Fruit fly (Drosophila melanogaster) whole organism, embryonic: ENCODE data around the gene RPA3.

ENCODE experiments used
- B-H1 ChIP-seq: fragments of 200-800 bp; sonication (Bioruptor generic); IDR thresholded peaks from 3 replicates; pipeline ENCODE4 v1.3.6; 2022; ENCODE audit warnings: missing biosample characterization, missing genetic modification characterization
- C15 ChIP-seq: fragments of 200-800 bp; sonication (Bioruptor generic); IDR thresholded peaks from 3 replicates; pipeline ENCODE4 v1.3.6; 2022; ENCODE audit warnings: missing biosample characterization, missing genetic modification characterization
- CG1024 ChIP-seq: fragments of 200-800 bp; sonication (Bioruptor generic); IDR thresholded peaks from 2 replicates; pipeline ENCODE4 v1.3.6; 2022; ENCODE audit warnings: missing biosample characterization, missing genetic modification characterization
- CG10462 ChIP-seq: fragments of 200-800 bp; sonication (Bioruptor generic); optimal IDR thresholded peaks from 2 replicates; lab custom pipeline; 2016; ENCODE audit warnings: missing biosample characterization, missing genetic modification characterization
- CG13775 ChIP-seq: fragments of 200-800 bp; sonication (Bioruptor generic); optimal IDR thresholded peaks from 3 replicates; lab custom pipeline; 2017; ENCODE audit warnings: missing biosample characterization, mild to moderate bottlenecking, missing genetic modification characterization
- CG1647 ChIP-seq: fragments of 200-800 bp; sonication (Bioruptor generic); optimal IDR thresholded peaks from 3 replicates; lab custom pipeline; 2016; ENCODE audit warnings: missing biosample characterization, missing genetic modification characterization
- CG16815 ChIP-seq: fragments of 200-800 bp; sonication (Bioruptor generic); optimal IDR thresholded peaks from 3 replicates; lab custom pipeline; 2017; ENCODE audit warnings: missing biosample characterization, mild to moderate bottlenecking, missing genetic modification characterization
- CG2202 ChIP-seq: fragments of 200-800 bp; sonication (Bioruptor generic); optimal IDR thresholded peaks from 2 replicates; lab custom pipeline; 2018; ENCODE audit warnings: missing biosample characterization, mild to moderate bottlenecking, missing genetic modification characterization
- CG2712 ChIP-seq: fragments of 200-800 bp; optimal IDR thresholded peaks from 3 replicates; lab custom pipeline; 2019; ENCODE audit warnings: missing biosample characterization, mild to moderate bottlenecking, missing genetic modification characterization, moderate library complexity
- CG30403 ChIP-seq: fragments of 200-800 bp; sonication (Bioruptor generic); optimal IDR thresholded peaks from 3 replicates; lab custom pipeline; 2016; ENCODE audit warnings: missing biosample characterization, missing genetic modification characterization
- CG31365 ChIP-seq: fragments of 200-800 bp; sonication (Bioruptor generic); optimal IDR thresholded peaks from 2 replicates; lab custom pipeline; 2018; ENCODE audit warnings: missing biosample characterization, mild to moderate bottlenecking, missing genetic modification characterization
- CG6765 ChIP-seq: fragments of 200-800 bp; sonication (Bioruptor generic); optimal IDR thresholded peaks from 3 replicates; lab custom pipeline; 2017; ENCODE audit warnings: missing biosample characterization, mild to moderate bottlenecking, missing genetic modification characterization
- CG7271 ChIP-seq: fragments of 200-800 bp; sonication (Bioruptor generic); optimal IDR thresholded peaks from 2 replicates; lab custom pipeline; 2018; ENCODE audit warnings: missing biosample characterization, mild to moderate bottlenecking, missing genetic modification characterization, moderate library complexity
- CG7963 ChIP-seq: fragments of 200-800 bp; sonication (Bioruptor generic); IDR thresholded peaks from 3 replicates; pipeline ENCODE4 v1.3.6; 2022; ENCODE audit warnings: missing biosample characterization, missing genetic modification characterization; ENCODE audit not compliant: partially characterized antibody
- CG9437 ChIP-seq: fragments of 200-800 bp; sonication (Bioruptor generic); optimal IDR thresholded peaks from 2 replicates; lab custom pipeline; 2018; ENCODE audit warnings: missing biosample characterization, mild to moderate bottlenecking, missing genetic modification characterization
- Camta ChIP-seq: fragments of 200-800 bp; sonication (Bioruptor generic); optimal IDR thresholded peaks from 2 replicates; lab custom pipeline; 2016; ENCODE audit warnings: missing biosample characterization, missing genetic modification characterization
- CkIIα-i1 ChIP-seq: fragments of 200-800 bp; sonication (Bioruptor generic); IDR thresholded peaks from 2 replicates; pipeline ENCODE4 v1.3.6; 2022; ENCODE audit warnings: missing biosample characterization, missing genetic modification characterization
- D ChIP-seq, 2 experiments: fragments of 200-800 bp in 1 of 2; fragments of >200 bp in 1 of 2; sonication (Bioruptor generic) in 1 of 2; optimal IDR thresholded peaks; 2 replicates in 1 of 2; 3 replicates in 1 of 2; lab custom pipeline; 2017; ENCODE audit warnings: mild to moderate bottlenecking in 1 of 2, missing biosample characterization in 1 of 2, missing genetic modification characterization in 1 of 2, missing genetic modification reagents in 1 of 2
- D19B ChIP-seq: fragments of 200-800 bp; sonication (Bioruptor generic); optimal IDR thresholded peaks from 2 replicates; lab custom pipeline; 2017; ENCODE audit warnings: missing biosample characterization, mild to moderate bottlenecking, missing genetic modification characterization
- Dfd ChIP-seq, 2 experiments: fragments of >200 bp; optimal IDR thresholded peaks; 2 replicates each; lab custom pipeline; 2017; ENCODE audit warnings: missing biosample characterization in 2 of 2, missing genetic modification characterization in 2 of 2
- Doc3 ChIP-seq: fragments of 200-800 bp; sonication (Bioruptor generic); IDR thresholded peaks from 3 replicates; pipeline ENCODE4 v1.3.6; 2022; ENCODE audit warnings: missing biosample characterization, missing genetic modification characterization; ENCODE audit not compliant: partially characterized antibody
- E2f1 ChIP-seq: fragments of 200-800 bp; sonication (Bioruptor generic); IDR thresholded peaks from 2 replicates; pipeline ENCODE4 v1.3.6; 2022; ENCODE audit warnings: missing biosample characterization, missing genetic modification characterization
- Gsc ChIP-seq: fragments of 200-800 bp; sonication (Bioruptor generic); IDR thresholded peaks from 2 replicates; pipeline ENCODE4 v1.3.6; 2022; ENCODE audit warnings: missing biosample characterization, missing genetic modification characterization
- HLH3B ChIP-seq: fragments of 200-800 bp; sonication (Bioruptor generic); IDR thresholded peaks from 2 replicates; pipeline ENCODE4 v1.3.6; 2022; ENCODE audit warnings: missing biosample characterization, missing genetic modification characterization
- HLH4C ChIP-seq: fragments of 200-800 bp; sonication (Bioruptor generic); IDR thresholded peaks from 3 replicates; pipeline ENCODE4 v1.3.6; 2022; ENCODE audit warnings: missing biosample characterization, missing genetic modification characterization; ENCODE audit not compliant: partially characterized antibody
- Hey ChIP-seq: fragments of 200-800 bp; sonication (Bioruptor generic); optimal IDR thresholded peaks from 3 replicates; lab custom pipeline; 2018; ENCODE audit warnings: missing biosample characterization, mild to moderate bottlenecking, missing genetic modification characterization
- HmgD ChIP-seq: fragments of 200-800 bp; sonication (Bioruptor generic); optimal IDR thresholded peaks from 3 replicates; lab custom pipeline; 2016; ENCODE audit warnings: missing biosample characterization, missing genetic modification characterization
- Hr3 ChIP-seq: fragments of 200-800 bp; sonication (Bioruptor generic); optimal IDR thresholded peaks from 3 replicates; lab custom pipeline; 2016; ENCODE audit warnings: missing biosample characterization, missing genetic modification characterization
- NK7.1 ChIP-seq: fragments of 200-800 bp; sonication (Bioruptor generic); optimal IDR thresholded peaks from 3 replicates; lab custom pipeline; 2016; ENCODE audit warnings: missing biosample characterization, missing genetic modification characterization
- Nf-YA ChIP-seq: fragments of 200-800 bp; sonication (Bioruptor generic); IDR thresholded peaks from 2 replicates; pipeline ENCODE4 v1.3.6; 2022; ENCODE audit warnings: missing biosample characterization, missing genetic modification characterization
- Side ChIP-seq: fragments of 200-800 bp; sonication (Bioruptor generic); optimal IDR thresholded peaks from 2 replicates; lab custom pipeline; 2016; ENCODE audit warnings: missing biosample characterization, missing genetic modification characterization
- Sin3A ChIP-seq: fragments of >200 bp; optimal IDR thresholded peaks from 2 replicates; lab custom pipeline; 2018
- Spps ChIP-seq: fragments of 200-800 bp; sonication (Bioruptor generic); optimal IDR thresholded peaks from 2 replicates; lab custom pipeline; 2018; ENCODE audit warnings: missing biosample characterization, mild to moderate bottlenecking, missing genetic modification characterization
- al ChIP-seq: fragments of 200-800 bp; sonication (Bioruptor generic); IDR thresholded peaks from 2 replicates; pipeline ENCODE4 v1.3.6; 2022; ENCODE audit warnings: missing biosample characterization, missing genetic modification characterization
- bcd ChIP-seq: fragments of 200-800 bp; sonication (Bioruptor generic); optimal IDR thresholded peaks from 2 replicates; lab custom pipeline; 2017; ENCODE audit warnings: missing biosample characterization, mild to moderate bottlenecking, missing genetic modification characterization
- bsh ChIP-seq, 2 experiments: fragments of 200-800 bp; sonication (Bioruptor generic); optimal IDR thresholded peaks; 2 replicates each; lab custom pipeline; 2017 to 2018; ENCODE audit warnings: mild to moderate bottlenecking in 2 of 2, missing biosample characterization in 2 of 2, missing genetic modification characterization in 2 of 2, moderate library complexity in 1 of 2
- cas ChIP-seq: fragments of 200-800 bp; sonication (Bioruptor generic); IDR thresholded peaks from 2 replicates; pipeline ENCODE4 v1.3.6; 2022; ENCODE audit warnings: missing biosample characterization, missing genetic modification characterization
- fu2 ChIP-seq: fragments of 200-800 bp; sonication (Bioruptor generic); optimal IDR thresholded peaks from 2 replicates; lab custom pipeline; 2016; ENCODE audit warnings: missing biosample characterization, missing genetic modification characterization
- hkb ChIP-seq, 2 experiments: fragments of 200-800 bp in 1 of 2; fragments of >200 bp in 1 of 2; sonication (Bioruptor generic) in 1 of 2; IDR thresholded peaks in 1 of 2; optimal IDR thresholded peaks in 1 of 2; 2 replicates each; pipeline versions ENCODE4 v1.3.6 to Lab custom; 2017 to 2022; ENCODE audit warnings: missing biosample characterization in 1 of 2, missing genetic modification characterization in 1 of 2
- kay ChIP-seq: fragments of 200-800 bp; sonication (Bioruptor generic); optimal IDR thresholded peaks from 2 replicates; lab custom pipeline; 2016; ENCODE audit warnings: missing biosample characterization, missing genetic modification characterization
- luna ChIP-seq: fragments of 200-800 bp; sonication (Bioruptor generic); optimal IDR thresholded peaks from 2 replicates; lab custom pipeline; 2016; ENCODE audit warnings: missing biosample characterization, missing genetic modification characterization
- mld ChIP-seq: fragments of 200-800 bp; sonication (Bioruptor generic); IDR thresholded peaks from 3 replicates; pipeline ENCODE4 v1.3.6; 2022; ENCODE audit warnings: missing biosample characterization, missing genetic modification characterization; ENCODE audit not compliant: partially characterized antibody
- nerfin-2 ChIP-seq: fragments of 200-800 bp; sonication (Bioruptor generic); IDR thresholded peaks from 2 replicates; pipeline ENCODE4 v1.3.6; 2022; ENCODE audit warnings: missing biosample characterization, missing genetic modification characterization; ENCODE audit not compliant: partially characterized antibody
- pb ChIP-seq: fragments of 200-800 bp; sonication (Bioruptor generic); optimal IDR thresholded peaks from 3 replicates; lab custom pipeline; 2016; ENCODE audit warnings: missing biosample characterization, missing genetic modification characterization
- rib ChIP-seq: fragments of 200-800 bp; sonication (Bioruptor generic); IDR thresholded peaks from 2 replicates; pipeline ENCODE4 v1.3.6; 2022; ENCODE audit warnings: missing biosample characterization, missing genetic modification characterization
- sob ChIP-seq: fragments of 200-800 bp; sonication (Bioruptor generic); IDR thresholded peaks from 2 replicates; pipeline ENCODE4 v1.3.6; 2022; ENCODE audit warnings: missing biosample characterization, missing genetic modification characterization
- sqz ChIP-seq: fragments of 200-800 bp; sonication (Bioruptor generic); optimal IDR thresholded peaks from 3 replicates; lab custom pipeline; 2018; ENCODE audit warnings: missing biosample characterization, mild to moderate bottlenecking, missing genetic modification characterization
- sug ChIP-seq: fragments of 200-800 bp; optimal IDR thresholded peaks from 2 replicates; lab custom pipeline; 2019; ENCODE audit warnings: missing biosample characterization, mild to moderate bottlenecking, missing genetic modification characterization, moderate library complexity
- tap ChIP-seq: fragments of 200-800 bp; optimal IDR thresholded peaks from 3 replicates; lab custom pipeline; 2019; ENCODE audit warnings: missing biosample characterization, mild to moderate bottlenecking, missing genetic modification characterization, moderate library complexity
- trem ChIP-seq: fragments of 200-800 bp; optimal IDR thresholded peaks from 3 replicates; lab custom pipeline; 2019; ENCODE audit warnings: missing biosample characterization, mild to moderate bottlenecking, missing genetic modification characterization, moderate library complexity
- trh ChIP-seq: fragments of 200-800 bp; sonication (Bioruptor generic); optimal IDR thresholded peaks from 2 replicates; lab custom pipeline; 2016; ENCODE audit warnings: missing biosample characterization, missing genetic modification characterization
- twi ChIP-seq: fragments of 200-800 bp; optimal IDR thresholded peaks from 2 replicates; lab custom pipeline; 2019; ENCODE audit warnings: missing biosample characterization, mild to moderate bottlenecking, missing genetic modification characterization, moderate library complexity

The RPA3 gene

DNA sequence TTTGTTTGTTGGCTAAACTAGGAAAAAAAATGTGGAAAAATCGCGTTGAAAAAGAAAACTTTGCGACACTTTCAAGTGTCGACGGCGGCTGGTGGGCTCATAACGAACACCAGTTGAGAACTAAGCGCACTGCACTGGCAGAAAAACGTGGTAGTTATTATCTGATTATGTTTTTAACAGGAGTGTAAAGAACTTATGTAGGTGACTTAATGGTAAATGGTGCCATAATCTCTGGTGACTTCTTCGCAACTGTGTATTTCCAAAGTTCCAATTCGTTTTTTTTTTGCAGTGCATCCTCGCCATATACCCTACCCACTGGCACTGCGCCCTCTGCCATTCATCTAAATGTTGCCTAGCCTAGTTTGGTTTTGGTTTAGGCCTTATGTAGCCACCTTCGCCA is 37.4 kb upstream of the RPA3 start (continued):
- TF ChIP-seq nerfin-2 (GFP tag; lab: Robert Waterston, UW) (no peak), Side (GFP tag; lab: Kevin White, UChicago) (no peak), bcd (GFP tag; lab: Kevin White, UChicago) (peak; percentile 22), Camta (GFP tag; lab: Kevin White, UChicago) (no peak), CG1647 (no peak), CG13775 (GFP tag; lab: Kevin White, UChicago) (no peak), bsh (GFP tag; optimal IDR thresholded peaks at IDR 0.05; lab: Kevin White, UChicago) (peak in 1 of 2 experiments; percentile 47), Doc3 (GFP tag; lab: Robert Waterston, UW) (no peak), CG6765 (no peak), twi (tag; lab: Kevin White, UChicago) (no peak), al (GFP tag; lab: Robert Waterston, UW) (no peak), sqz (GFP tag; lab: Kevin White, UChicago) (no peak), Sin3A (lab: Kevin White, UChicago) (no peak), Hey (tag; lab: Kevin White, UChicago) (no peak), E2f1 (GFP tag; lab: Robert Waterston, UW) (peak; percentile 37; the same call in 1 of the 2 replicates), rib (GFP tag; lab: Robert Waterston, UW) (no peak), CG16815 (GFP tag; lab: Kevin White, UChicago) (no peak), luna (GFP tag; lab: Kevin White, UChicago) (no peak), Spps (no peak), trem (no peak), NK7.1 (GFP tag; lab: Kevin White, UChicago) (no peak), kay (no peak), hkb (optimal IDR thresholded peaks at IDR 0.05; lab: Kevin White, UChicago) (no peak), hkb (GFP tag; IDR thresholded peaks at IDR 0.05; lab: Robert Waterston, UW) (no peak), CG7963 (GFP tag; lab: Robert Waterston, UW) (no peak), CG30403 (GFP tag; lab: Kevin White, UChicago) (peak; percentile 28), sug (tag; lab: Kevin White, UChicago) (no peak), CkIIα-i1 (GFP tag; lab: Robert Waterston, UW) (no peak), sob (GFP tag; lab: Robert Waterston, UW) (0 out of 2 replicates have a peak, but pooled peaks have one; percentile 12), CG9437 (GFP tag; lab: Kevin White, UChicago) (no peak), Nf-YA (GFP tag; lab: Robert Waterston, UW) (no peak), D19B (GFP tag; lab: Kevin White, UChicago) (no peak), CG2202 (no peak), mld (no peak), CG10462 (GFP tag; lab: Kevin White, UChicago) (no peak), CG2712 (tag; lab: Kevin White, UChicago) (no peak), CG31365 (tag; lab: Kevin White, UChicago) (no peak), B-H1 (no peak), pb (no peak), HLH4C (no peak), HLH3B (GFP tag; lab: Robert Waterston, UW) (peak; percentile 47), trh (GFP tag; lab: Kevin White, UChicago) (no peak), fu2 (GFP tag; lab: Kevin White, UChicago) (no peak), Gsc (GFP tag; lab: Robert Waterston, UW) (no peak), D (optimal IDR thresholded peaks at IDR 0.05; lab: Kevin White, UChicago) (no peak), D (GFP tag; optimal IDR thresholded peaks at IDR 0.05; lab: Kevin White, UChicago) (no peak), CG1024 (GFP tag; lab: Robert Waterston, UW) (no peak), HmgD (no peak), Hr3 (GFP tag; lab: Kevin White, UChicago) (no peak), CG7271 (tag; lab: Kevin White, UChicago) (no peak), Dfd (GFP tag; optimal IDR thresholded peaks at IDR 0.05; lab: Kevin White, UChicago) (no peak), C15 (GFP tag; lab: Robert Waterston, UW) (no peak), tap (tag; lab: Kevin White, UChicago) (no peak), cas (no peak)
